Worm (Caenorhabditis elegans): ENCODE results near the gene H40L08.2.

DNA sequence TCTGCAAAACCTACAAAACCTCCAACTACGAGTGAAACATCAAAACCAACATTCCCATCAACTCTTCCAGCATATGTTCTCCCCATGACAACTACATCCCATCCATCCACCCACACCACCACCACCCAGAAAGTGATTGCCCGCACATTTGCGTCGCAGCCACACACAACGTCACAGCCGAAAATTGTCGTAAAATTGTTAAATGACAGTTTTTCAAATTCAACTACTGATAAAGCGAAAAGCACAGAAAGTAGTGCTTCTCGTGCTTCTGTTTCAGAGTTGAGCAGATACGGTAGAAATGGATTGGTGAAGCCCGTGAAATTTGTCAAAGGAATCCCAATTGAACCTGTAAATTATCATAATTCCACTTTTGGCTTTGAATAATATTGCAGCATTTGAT is 10.2 kb upstream of the H40L08.2 start:
- TF ChIP-seq scrt-1 (GFP tag; IDR thresholded peaks at IDR 0.05): no peak
- TF ChIP-seq hnd-1 (tag; optimal IDR thresholded peaks at IDR 0.05): no peak
